Fruit fly (Drosophila melanogaster) whole organism, embryonic: Measurements from ENCODE around the gene CG42489.

Source experiments
- Atf6 ChIP-seq: fragments of 200-800 bp; sonication (Bioruptor generic); IDR thresholded peaks from 2 replicates; pipeline ENCODE4 v1.3.6; 2022; ENCODE audit warnings: missing biosample characterization, missing genetic modification characterization
- CG10431 ChIP-seq: fragments of 200-800 bp; sonication (Bioruptor generic); optimal IDR thresholded peaks from 3 replicates; lab custom pipeline; 2018; ENCODE audit warnings: missing biosample characterization, mild to moderate bottlenecking, missing genetic modification characterization
- CG10565 ChIP-seq: fragments of 200-800 bp; sonication (Bioruptor generic); optimal IDR thresholded peaks from 3 replicates; lab custom pipeline; 2016; ENCODE audit warnings: missing biosample characterization, mild to moderate bottlenecking, missing genetic modification characterization
- CG11560 ChIP-seq: fragments of 200-800 bp; sonication (Bioruptor generic); IDR thresholded peaks from 3 replicates; pipeline ENCODE4 v1.3.6; 2022; ENCODE audit warnings: missing biosample characterization, missing genetic modification characterization
- CG12391 ChIP-seq: fragments of 200-800 bp; sonication (Bioruptor generic); optimal IDR thresholded peaks from 3 replicates; lab custom pipeline; 2018; ENCODE audit warnings: missing biosample characterization, mild to moderate bottlenecking, missing genetic modification characterization, moderate library complexity
- CG12942 ChIP-seq: fragments of 200-800 bp; sonication (Bioruptor generic); optimal IDR thresholded peaks from 3 replicates; lab custom pipeline; 2016; ENCODE audit warnings: missing biosample characterization, missing genetic modification characterization
- CG14667 ChIP-seq: fragments of 200-800 bp; sonication (Bioruptor generic); IDR thresholded peaks from 2 replicates; pipeline ENCODE4 v1.3.6; 2022; ENCODE audit warnings: missing biosample characterization, missing genetic modification characterization
- CG14860 ChIP-seq: fragments of 200-800 bp; sonication (Bioruptor generic); IDR thresholded peaks from 3 replicates; pipeline ENCODE4 v1.3.6; 2022; ENCODE audit warnings: missing biosample characterization, missing genetic modification characterization; ENCODE audit not compliant: partially characterized antibody
- CG17912 ChIP-seq: fragments of 200-800 bp; sonication (Bioruptor generic); optimal IDR thresholded peaks from 2 replicates; lab custom pipeline; 2018; ENCODE audit warnings: missing biosample characterization, mild to moderate bottlenecking, missing genetic modification characterization
- CG2875 ChIP-seq: fragments of 200-800 bp; sonication (Bioruptor generic); optimal IDR thresholded peaks from 2 replicates; lab custom pipeline; 2017; ENCODE audit warnings: missing biosample characterization, mild to moderate bottlenecking, missing genetic modification characterization, missing genetic modification reagents
- CG3065 ChIP-seq: fragments of 200-800 bp; sonication (Bioruptor generic); optimal IDR thresholded peaks from 2 replicates; lab custom pipeline; 2016; ENCODE audit warnings: missing biosample characterization, missing genetic modification characterization
- CG31224 ChIP-seq: fragments of 200-800 bp; sonication (Bioruptor generic); IDR thresholded peaks from 2 replicates; pipeline ENCODE4 v1.3.6; 2022; ENCODE audit warnings: missing biosample characterization, missing genetic modification characterization
- CG34224 ChIP-seq: fragments of 200-800 bp; sonication (Bioruptor generic); IDR thresholded peaks from 3 replicates; pipeline ENCODE4 v1.3.6; 2022; ENCODE audit warnings: missing biosample characterization, missing genetic modification characterization; ENCODE audit not compliant: partially characterized antibody
- CG34376 ChIP-seq: fragments of 200-800 bp; sonication (Bioruptor generic); optimal IDR thresholded peaks from 2 replicates; lab custom pipeline; 2018; ENCODE audit warnings: missing biosample characterization, mild to moderate bottlenecking, missing genetic modification characterization
- CG6175 ChIP-seq: fragments of 200-800 bp; sonication (Bioruptor generic); IDR thresholded peaks from 3 replicates; pipeline ENCODE4 v1.3.6; 2022; ENCODE audit warnings: missing biosample characterization, missing genetic modification characterization
- CG8478 ChIP-seq: fragments of >200 bp; optimal IDR thresholded peaks from 2 replicates; lab custom pipeline; 2018
- CG8765 ChIP-seq: fragments of 200-800 bp; sonication (Bioruptor generic); IDR thresholded peaks from 2 replicates; pipeline ENCODE4 v1.3.6; 2022; ENCODE audit warnings: missing biosample characterization, missing genetic modification characterization
- CG8944 ChIP-seq: fragments of 200-800 bp; sonication (Bioruptor generic); optimal IDR thresholded peaks from 3 replicates; lab custom pipeline; 2016; ENCODE audit warnings: missing biosample characterization, missing genetic modification characterization
- CG9817 ChIP-seq: fragments of 200-800 bp; sonication (Bioruptor generic); optimal IDR thresholded peaks from 2 replicates; lab custom pipeline; 2018; ENCODE audit warnings: missing biosample characterization, mild to moderate bottlenecking, missing genetic modification characterization, moderate library complexity
- CkIIα-i1 ChIP-seq: fragments of 200-800 bp; sonication (Bioruptor generic); IDR thresholded peaks from 2 replicates; pipeline ENCODE4 v1.3.6; 2022; ENCODE audit warnings: missing biosample characterization, missing genetic modification characterization
- D ChIP-seq, 2 experiments: fragments of 200-800 bp in 1 of 2; fragments of >200 bp in 1 of 2; sonication (Bioruptor generic) in 1 of 2; optimal IDR thresholded peaks; 2 replicates in 1 of 2; 3 replicates in 1 of 2; lab custom pipeline; 2017; ENCODE audit warnings: mild to moderate bottlenecking in 1 of 2, missing biosample characterization in 1 of 2, missing genetic modification characterization in 1 of 2, missing genetic modification reagents in 1 of 2
- Doc3 ChIP-seq: fragments of 200-800 bp; sonication (Bioruptor generic); IDR thresholded peaks from 3 replicates; pipeline ENCODE4 v1.3.6; 2022; ENCODE audit warnings: missing biosample characterization, missing genetic modification characterization; ENCODE audit not compliant: partially characterized antibody
- Lim3 ChIP-seq: fragments of 200-800 bp; sonication (Bioruptor generic); IDR thresholded peaks from 2 replicates; pipeline ENCODE4 v1.3.6; 2022; ENCODE audit warnings: missing biosample characterization, missing genetic modification characterization
- Ptx1 ChIP-seq: fragments of 200-800 bp; sonication (Bioruptor generic); IDR thresholded peaks from 2 replicates; pipeline ENCODE4 v1.3.6; 2022; ENCODE audit warnings: missing biosample characterization, missing genetic modification characterization
- Rx ChIP-seq: fragments of 200-800 bp; sonication (Bioruptor generic); IDR thresholded peaks from 2 replicates; pipeline ENCODE4 v1.3.6; 2022; ENCODE audit warnings: missing biosample characterization, missing genetic modification characterization
- Ssrp ChIP-seq: fragments of 200-800 bp; sonication (Bioruptor generic); optimal IDR thresholded peaks from 2 replicates; lab custom pipeline; 2018; ENCODE audit warnings: missing biosample characterization, mild to moderate bottlenecking, missing genetic modification characterization, moderate library complexity
- Usf ChIP-seq: fragments of 200-800 bp; sonication (Bioruptor generic); optimal IDR thresholded peaks from 2 replicates; lab custom pipeline; 2017; ENCODE audit warnings: missing genotype, missing biosample characterization, missing genetic modification characterization
- amos ChIP-seq: fragments of 200-800 bp; sonication (Bioruptor generic); IDR thresholded peaks from 2 replicates; pipeline ENCODE4 v1.3.6; 2022; ENCODE audit warnings: missing biosample characterization, missing genetic modification characterization; ENCODE audit not compliant: partially characterized antibody
- ato ChIP-seq: fragments of 200-800 bp; sonication (Bioruptor generic); IDR thresholded peaks from 2 replicates; pipeline ENCODE4 v1.3.6; 2022; ENCODE audit warnings: missing biosample characterization, missing genetic modification characterization; ENCODE audit not compliant: partially characterized antibody
- caup ChIP-seq: fragments of 200-800 bp; sonication (Bioruptor generic); optimal IDR thresholded peaks from 3 replicates; lab custom pipeline; 2017; ENCODE audit warnings: missing biosample characterization, mild to moderate bottlenecking, missing genetic modification characterization, moderate library complexity; ENCODE audit not compliant: severe bottlenecking
- chn ChIP-seq: fragments of 200-800 bp; sonication (Bioruptor generic); optimal IDR thresholded peaks from 2 replicates; lab custom pipeline; 2016; ENCODE audit warnings: missing biosample characterization, missing genetic modification characterization
- ewg ChIP-seq: fragments of 200-800 bp; sonication (Bioruptor generic); optimal IDR thresholded peaks from 3 replicates; lab custom pipeline; 2017; ENCODE audit warnings: mild to moderate bottlenecking, missing biosample characterization, missing genetic modification reagents, missing genetic modification characterization
- gem ChIP-seq: fragments of 200-800 bp; sonication (Bioruptor generic); optimal IDR thresholded peaks from 2 replicates; lab custom pipeline; 2019; ENCODE audit warnings: missing biosample characterization, mild to moderate bottlenecking, missing genetic modification characterization, moderate library complexity
- grn ChIP-seq: fragments of 200-800 bp; sonication (Bioruptor generic); optimal IDR thresholded peaks from 3 replicates; lab custom pipeline; 2017; ENCODE audit warnings: missing biosample characterization, missing genetic modification characterization
- hb ChIP-seq: fragments of 200-800 bp; sonication (Bioruptor generic); IDR thresholded peaks from 3 replicates; pipeline ENCODE4 v1.3.6; 2022; ENCODE audit warnings: missing biosample characterization, missing genetic modification characterization; ENCODE audit not compliant: partially characterized antibody
- hbn ChIP-seq: fragments of 200-800 bp; sonication (Bioruptor generic); IDR thresholded peaks from 2 replicates; pipeline ENCODE4 v1.3.6; 2022; ENCODE audit warnings: missing biosample characterization, missing genetic modification characterization; ENCODE audit not compliant: partially characterized antibody
- jigr1 ChIP-seq: fragments of 200-800 bp; sonication (Bioruptor generic); IDR thresholded peaks from 3 replicates; pipeline ENCODE4 v1.3.6; 2022; ENCODE audit warnings: missing biosample characterization, missing genetic modification characterization
- lola ChIP-seq, 3 experiments: fragments of >200 bp in 2 of 3; fragments of 200-800 bp in 1 of 3; sonication (Bioruptor generic) in 1 of 3; optimal IDR thresholded peaks; 2 replicates each; lab custom pipeline; 2017 to 2019; ENCODE audit warnings: missing biosample characterization in 3 of 3, missing genetic modification characterization in 3 of 3, mild to moderate bottlenecking in 1 of 3, moderate library complexity in 1 of 3
- luna ChIP-seq: fragments of 200-800 bp; sonication (Bioruptor generic); optimal IDR thresholded peaks from 2 replicates; lab custom pipeline; 2016; ENCODE audit warnings: missing biosample characterization, missing genetic modification characterization
- nerfin-2 ChIP-seq: fragments of 200-800 bp; sonication (Bioruptor generic); IDR thresholded peaks from 2 replicates; pipeline ENCODE4 v1.3.6; 2022; ENCODE audit warnings: missing biosample characterization, missing genetic modification characterization; ENCODE audit not compliant: partially characterized antibody
- pum ChIP-seq: fragments of 200-800 bp; sonication (Bioruptor generic); optimal IDR thresholded peaks from 2 replicates; lab custom pipeline; 2016; ENCODE audit warnings: missing biosample characterization, missing genetic modification characterization
- ranshi ChIP-seq: fragments of 200-800 bp; sonication (Bioruptor generic); IDR thresholded peaks from 2 replicates; pipeline ENCODE4 v1.3.6; 2022; ENCODE audit warnings: missing biosample characterization, missing genetic modification characterization
- ro ChIP-seq: fragments of 200-800 bp; sonication (Bioruptor generic); IDR thresholded peaks from 2 replicates; pipeline ENCODE4 v1.3.6; 2022; ENCODE audit warnings: missing biosample characterization, missing genetic modification characterization
- run ChIP-seq: fragments of 200-800 bp; sonication (Bioruptor generic); optimal IDR thresholded peaks from 3 replicates; lab custom pipeline; 2018; ENCODE audit warnings: missing biosample characterization, mild to moderate bottlenecking, missing genetic modification characterization
- sd ChIP-seq: fragments of 200-800 bp; sonication (Bioruptor generic); optimal IDR thresholded peaks from 3 replicates; lab custom pipeline; 2018; ENCODE audit warnings: missing biosample characterization, mild to moderate bottlenecking, missing genetic modification characterization, moderate library complexity
- slbo ChIP-seq: fragments of 200-800 bp; sonication (Bioruptor generic); IDR thresholded peaks from 2 replicates; pipeline ENCODE4 v1.3.6; 2022; ENCODE audit warnings: missing biosample characterization, missing genetic modification characterization
- slou ChIP-seq: fragments of 200-800 bp; sonication (Bioruptor generic); optimal IDR thresholded peaks from 3 replicates; lab custom pipeline; 2016; ENCODE audit warnings: missing biosample characterization, missing genetic modification characterization
- tgo ChIP-seq: fragments of 200-800 bp; sonication (Bioruptor generic); IDR thresholded peaks from 3 replicates; pipeline ENCODE4 v1.3.6; 2022; ENCODE audit warnings: missing biosample characterization, missing genetic modification characterization
- tx ChIP-seq: fragments of 200-800 bp; sonication (Bioruptor generic); optimal IDR thresholded peaks from 2 replicates; lab custom pipeline; 2016; ENCODE audit warnings: missing biosample characterization, missing genetic modification characterization

The CG42489 gene

DNA sequence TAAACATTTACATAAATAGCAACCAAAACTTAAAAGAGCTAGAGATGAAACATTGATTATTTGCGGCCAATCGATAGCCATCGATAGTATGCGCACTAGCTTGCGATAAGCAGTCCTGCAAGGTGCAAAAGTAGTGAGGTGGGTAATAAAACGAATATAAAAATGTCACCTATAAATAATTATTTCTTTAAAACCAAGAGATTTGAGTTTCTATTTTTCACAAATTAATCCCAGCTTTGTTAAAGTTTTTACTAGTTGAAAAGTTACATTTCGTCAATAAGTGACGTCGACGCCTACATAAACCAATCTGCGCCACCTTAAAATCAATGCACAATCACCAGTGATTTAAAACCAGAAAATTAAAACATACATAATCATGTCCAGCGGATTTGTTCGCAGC, 3.8 kb downstream of the CG42489 start, which contains the start of the genes Mkk4 and SLIRP2 (continued):
- TF ChIP-seq CG17912 (GFP tag; lab: Kevin White, UChicago) (peak; percentile 97), CG6175 (peak; percentile 98), nerfin-2 (GFP tag; lab: Robert Waterston, UW) (peak; percentile 77), luna (GFP tag; lab: Kevin White, UChicago) (peak; percentile 92), CG34224 (peak; percentile 74), lola (GFP tag; optimal IDR thresholded peaks at IDR 0.05; lab: Kevin White, UChicago) (peak in 1 of 3 experiments; percentile 99), hb (peak; percentile 91), ro (GFP tag; lab: Robert Waterston, UW) (peak; percentile 97), Ptx1 (GFP tag; lab: Robert Waterston, UW) (peak; percentile 99), CG11560 (peak; percentile 94), CG2875 (GFP tag; lab: Kevin White, UChicago) (peak; percentile 98), ato (GFP tag; lab: Robert Waterston, UW) (peak; percentile 70), CG12391 (tag; lab: Kevin White, UChicago) (peak; percentile 100), CG3065 (GFP tag; lab: Kevin White, UChicago) (peak; percentile 98), D (optimal IDR thresholded peaks at IDR 0.05; lab: Kevin White, UChicago) (no peak), D (GFP tag; optimal IDR thresholded peaks at IDR 0.05; lab: Kevin White, UChicago) (peak; percentile 98), jigr1 (GFP tag; lab: Robert Waterston, UW) (peak; percentile 97), amos (GFP tag; lab: Robert Waterston, UW) (peak; percentile 92), slou (GFP tag; lab: Kevin White, UChicago) (peak; percentile 98), CG12942 (GFP tag; lab: Kevin White, UChicago) (peak; percentile 98), CG8765 (GFP tag; lab: Robert Waterston, UW) (peak; percentile 98), ewg (GFP tag; lab: Kevin White, UChicago) (peak; percentile 98), caup (GFP tag; lab: Kevin White, UChicago) (peak; percentile 99), Usf (GFP tag; lab: Kevin White, UChicago) (peak; percentile 98), CG34376 (peak; percentile 98), ranshi (GFP tag; lab: Robert Waterston, UW) (peak; percentile 99)
- TF ChIP-seq, all 482 proteins: peak for 467

DNA sequence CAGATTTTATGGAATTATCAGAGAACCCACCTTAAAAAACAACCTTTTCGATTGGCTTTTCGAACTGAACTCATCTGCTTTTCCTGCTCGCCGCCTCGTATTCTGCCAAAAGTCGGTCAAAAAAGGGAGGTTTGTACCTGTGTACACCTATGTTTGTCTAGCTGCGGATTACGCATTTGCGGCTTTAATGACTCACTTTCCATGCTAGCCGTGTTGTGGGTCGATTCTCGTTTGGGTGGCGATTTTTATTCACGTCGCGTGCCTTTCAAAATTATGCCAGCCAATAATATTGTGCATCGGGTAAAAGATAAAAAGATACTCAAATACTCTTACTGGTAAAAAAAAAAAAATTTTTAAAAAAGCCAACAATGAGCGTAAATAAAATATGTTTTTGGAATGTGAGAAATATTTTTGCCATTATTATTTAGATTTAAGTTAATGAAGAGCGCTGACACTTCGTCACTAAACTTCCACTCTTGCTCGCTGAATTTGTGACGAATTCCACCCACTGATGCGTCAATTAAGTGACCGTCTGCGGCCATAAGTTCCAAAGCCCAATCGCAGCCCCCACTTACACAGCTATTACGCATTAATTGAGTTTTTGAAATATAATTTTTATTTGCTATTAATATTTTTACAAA, 8.9 kb downstream of the CG42489 start, which contains the start of gene Cyp313b1:
Cyp313b1 (minus strand) TSS at position 71 of the 641 bp plus-strand sequence.
- no peak for TF ChIP-seq chn (GFP tag; lab: Kevin White, UChicago)
- no peak for TF ChIP-seq run (tag; lab: Kevin White, UChicago)
- no peak for TF ChIP-seq grn (GFP tag; lab: Kevin White, UChicago)
- TF ChIP-seq gem (tag; lab: Kevin White, UChicago) = peak; percentile 21
- no peak for TF ChIP-seq slbo
- no peak for TF ChIP-seq hbn (GFP tag; lab: Robert Waterston, UW)
- no peak for TF ChIP-seq CkIIα-i1 (GFP tag; lab: Robert Waterston, UW)
- TF ChIP-seq Ssrp = no peak
- 0 out of 2 replicates have a peak, but pooled peaks have one; percentile 17 for TF ChIP-seq Rx (GFP tag; lab: Robert Waterston, UW)
- no peak for TF ChIP-seq Doc3 (GFP tag; lab: Robert Waterston, UW)
- TF ChIP-seq CG9817 (tag; lab: Kevin White, UChicago) = no peak
- no peak for TF ChIP-seq Atf6 (GFP tag; lab: Robert Waterston, UW)
- no peak for TF ChIP-seq CG14860 (GFP tag; lab: Robert Waterston, UW)
- no peak for TF ChIP-seq CG34224
- TF ChIP-seq CG10565 (GFP tag; lab: Kevin White, UChicago) = no peak
- TF ChIP-seq CG14667 (GFP tag; lab: Robert Waterston, UW) = no peak
- no peak for TF ChIP-seq CG10431 (GFP tag; lab: Kevin White, UChicago)
- no peak for TF ChIP-seq Lim3 (GFP tag; lab: Robert Waterston, UW)
- peak; percentile 65 for TF ChIP-seq CG31224 (GFP tag; lab: Robert Waterston, UW)
- TF ChIP-seq sd (tag; lab: Kevin White, UChicago) = no peak
- TF ChIP-seq tx (GFP tag; lab: Kevin White, UChicago) = no peak
- TF ChIP-seq tgo (GFP tag; lab: Robert Waterston, UW) = peak; percentile 21; the same call in 1 of the 3 replicates
- no peak for TF ChIP-seq CG8944 (GFP tag; lab: Kevin White, UChicago)
- no peak for TF ChIP-seq pum
- no peak for TF ChIP-seq CG8478 (lab: Kevin White, UChicago)
